Worm (Caenorhabditis elegans): ENCODE measurements around the gene rin-1.

DNA sequence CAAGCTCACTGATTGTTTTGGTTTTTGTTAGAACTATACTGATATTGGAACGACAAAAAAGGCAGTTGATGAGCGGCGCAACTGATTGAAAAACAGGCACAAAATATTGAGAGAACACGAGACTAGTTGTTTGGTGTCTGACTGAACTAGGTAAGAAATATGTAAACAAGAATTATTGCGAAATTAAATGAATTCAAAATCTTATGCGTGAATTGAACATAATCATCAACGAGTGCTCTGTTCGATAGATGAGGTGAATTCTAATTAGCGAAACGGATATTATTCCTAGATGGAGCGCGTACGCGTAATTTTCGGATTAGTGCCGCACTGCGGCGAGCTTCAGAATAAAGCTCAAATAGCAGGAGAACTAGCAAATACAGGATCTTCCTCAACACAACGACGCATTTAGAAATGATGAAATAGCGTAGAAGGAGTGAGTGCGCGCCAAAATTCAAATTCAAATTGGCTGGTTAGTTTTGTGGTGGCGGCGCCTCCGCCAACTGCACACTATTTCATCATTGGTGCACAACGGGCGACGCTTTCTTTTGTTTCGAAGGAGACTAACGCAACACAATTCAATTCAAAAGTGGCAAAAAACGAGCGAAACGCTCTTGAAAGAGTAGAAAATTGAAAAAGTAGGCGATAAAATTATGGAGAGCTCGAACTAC, 16.9 kb upstream of the rin-1 start:
- TF ChIP-seq ZK546.5 (tag; optimal IDR thresholded peaks at IDR 0.05) (no peak), skn-1 (tag; optimal IDR thresholded peaks at IDR 0.05) (no peak), aly-2 (tag; optimal IDR thresholded peaks at IDR 0.05) (no peak), tbx-2 (tag; optimal IDR thresholded peaks at IDR 0.05) (no peak), egl-27 (tag; optimal IDR thresholded peaks at IDR 0.05) (no peak), lsy-12 (tag; optimal IDR thresholded peaks at IDR 0.05) (no peak), unc-62 (GFP tag; optimal IDR thresholded peaks at IDR 0.05) (no peak), daf-12 (tag; optimal IDR thresholded peaks at IDR 0.05) (no peak)

Data from whole organism, L3 larva.